Worm (Caenorhabditis elegans): ENCODE results near the gene cpr-2.

cpr-2 gene

DNA sequence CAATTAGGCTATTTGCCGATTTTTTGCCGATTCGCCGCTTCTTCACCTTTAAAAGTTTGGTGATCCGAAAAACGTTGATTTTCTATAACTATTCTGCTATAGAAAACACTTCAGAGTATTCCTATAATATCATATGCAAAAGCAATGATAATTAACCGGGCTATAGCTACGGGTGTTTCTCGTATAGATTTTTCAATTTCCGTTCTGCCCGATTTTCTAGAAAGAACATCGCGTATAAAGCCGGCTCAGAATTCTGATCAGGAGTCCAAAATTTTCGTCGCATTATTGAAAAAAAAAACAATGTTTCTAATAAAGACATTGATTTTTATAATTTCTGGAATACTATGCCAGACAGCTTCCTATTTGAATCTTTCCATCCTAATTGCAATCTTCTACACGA, 16.8 kb upstream of the cpr-2 start, which contains the start of gene srbc-65:
srbc-65 (plus strand) TSS at position 301 of the 400 bp plus-strand sequence.
- TF ChIP-seq nhr-28 (tag; optimal IDR thresholded peaks at IDR 0.05) (no peak), lin-13 (tag; optimal IDR thresholded peaks at IDR 0.05) (no peak), nhr-2 (tag; optimal IDR thresholded peaks at IDR 0.05) (no peak), pha-4 (tag; optimal IDR thresholded peaks at IDR 0.05) (no peak), bed-3 (GFP tag; optimal IDR thresholded peaks at IDR 0.05) (no peak), drap-1 (GFP tag; optimal IDR thresholded peaks at IDR 0.05) (no peak), nhr-12 (tag; optimal IDR thresholded peaks at IDR 0.05) (no peak), elt-1 (tag; optimal IDR thresholded peaks at IDR 0.05; ENCODE audit: borderline replicate concordance, insufficient read depth) (no peak), sptf-1 (tag; optimal IDR thresholded peaks at IDR 0.05) (no peak), ces-1 (GFP tag; optimal IDR thresholded peaks at IDR 0.05) (no peak), snpc-4 (tag; optimal IDR thresholded peaks at IDR 0.05) (no peak), ceh-43 (GFP tag; optimal IDR thresholded peaks at IDR 0.05) (no peak), elt-3 (tag; optimal IDR thresholded peaks at IDR 0.05) (no peak), M03D4.4 (tag; optimal IDR thresholded peaks at IDR 0.05) (no peak), unc-120 (tag; optimal IDR thresholded peaks at IDR 0.05; ENCODE audit: poor library complexity, severe bottlenecking) (no peak)

DNA sequence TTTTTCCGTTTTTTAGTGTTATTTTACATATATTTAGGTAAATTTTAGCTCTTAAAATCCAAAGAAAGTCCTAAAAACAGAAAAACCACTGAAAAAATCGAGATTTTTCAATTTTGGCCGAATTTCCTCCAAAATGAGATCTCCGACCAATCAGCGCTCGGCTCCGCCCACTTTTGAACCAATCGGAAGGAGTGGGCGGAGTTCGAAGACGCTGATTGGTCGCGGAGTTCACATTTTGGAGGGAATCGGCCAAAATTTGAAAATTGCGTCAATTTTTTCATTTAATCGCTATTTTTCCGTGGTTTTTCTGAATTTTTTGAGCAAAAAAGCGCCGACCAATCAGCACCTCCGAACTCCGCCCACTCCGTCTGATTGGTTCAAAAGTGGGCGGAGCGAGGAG, 6.8 kb upstream of the cpr-2 start:
- TF ChIP-seq ces-1 (GFP tag; optimal IDR thresholded peaks at IDR 0.05) (no peak), nhr-28 (tag; optimal IDR thresholded peaks at IDR 0.05) (no peak), ceh-39 (tag; optimal IDR thresholded peaks at IDR 0.05) (no peak), nhr-12 (tag; optimal IDR thresholded peaks at IDR 0.05) (no peak), lsy-2 (tag; optimal IDR thresholded peaks at IDR 0.05) (no peak), hlh-1 (tag; optimal IDR thresholded peaks at IDR 0.05) (no peak), lin-32 (GFP tag; optimal IDR thresholded peaks at IDR 0.05) (no peak), M03D4.4 (tag; optimal IDR thresholded peaks at IDR 0.05) (no peak), nhr-237 (tag; optimal IDR thresholded peaks at IDR 0.05) (no peak), pha-4 (tag; optimal IDR thresholded peaks at IDR 0.05) (no peak), nhr-2 (tag; optimal IDR thresholded peaks at IDR 0.05) (no peak), sptf-1 (tag; optimal IDR thresholded peaks at IDR 0.05) (no peak), bed-3 (GFP tag; optimal IDR thresholded peaks at IDR 0.05) (no peak), ceh-83 (GFP tag; optimal IDR thresholded peaks at IDR 0.05) (no peak), tbx-8 (GFP tag; optimal IDR thresholded peaks at IDR 0.05) (no peak), zip-8 (tag; optimal IDR thresholded peaks at IDR 0.05) (no peak), drap-1 (GFP tag; optimal IDR thresholded peaks at IDR 0.05) (no peak), mls-2 (tag; optimal IDR thresholded peaks at IDR 0.05) (no peak)

DNA sequence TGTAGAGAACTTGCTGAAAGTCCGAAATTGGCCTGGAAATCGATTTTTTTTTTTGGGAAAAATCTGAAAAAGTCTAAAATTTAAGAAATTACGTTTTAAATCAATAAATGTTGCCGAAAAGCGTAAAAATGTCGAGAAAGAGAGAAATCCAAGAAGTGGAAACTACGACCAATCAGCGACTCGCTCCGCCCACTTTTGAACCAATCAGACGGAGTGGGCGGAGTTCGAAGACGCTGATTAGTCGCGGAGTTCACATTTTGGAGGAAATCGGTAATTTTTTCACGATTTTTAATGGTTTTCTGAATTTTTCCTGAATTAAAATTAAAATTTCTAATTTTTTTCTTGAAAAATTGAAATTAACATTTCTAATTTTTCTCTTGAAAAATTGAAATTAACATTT, 5.8 kb upstream of the cpr-2 start:
- TF ChIP-seq tbx-8 (GFP tag; optimal IDR thresholded peaks at IDR 0.05) (no peak), cnd-1 (tag; optimal IDR thresholded peaks at IDR 0.05) (no peak), ces-1 (GFP tag; optimal IDR thresholded peaks at IDR 0.05) (no peak), mls-2 (tag; optimal IDR thresholded peaks at IDR 0.05) (no peak), blmp-1 (tag; optimal IDR thresholded peaks at IDR 0.05) (no peak), lin-32 (GFP tag; optimal IDR thresholded peaks at IDR 0.05) (no peak), ceh-43 (GFP tag; optimal IDR thresholded peaks at IDR 0.05) (no peak), mab-5 (tag; optimal IDR thresholded peaks at IDR 0.05) (no peak), drap-1 (GFP tag; optimal IDR thresholded peaks at IDR 0.05) (no peak), lin-13 (tag; optimal IDR thresholded peaks at IDR 0.05) (no peak), elt-3 (tag; optimal IDR thresholded peaks at IDR 0.05) (no peak), nhr-237 (tag; optimal IDR thresholded peaks at IDR 0.05) (no peak), pha-4 (tag; optimal IDR thresholded peaks at IDR 0.05) (no peak), nhr-2 (tag; optimal IDR thresholded peaks at IDR 0.05) (no peak), nhr-28 (tag; optimal IDR thresholded peaks at IDR 0.05) (no peak), unc-62 (GFP tag; optimal IDR thresholded peaks at IDR 0.05) (no peak), unc-120 (tag; optimal IDR thresholded peaks at IDR 0.05; ENCODE audit: poor library complexity, severe bottlenecking) (no peak), sem-2 (GFP tag; optimal IDR thresholded peaks at IDR 0.05) (no peak), snpc-4 (tag; optimal IDR thresholded peaks at IDR 0.05) (no peak), nhr-12 (tag; optimal IDR thresholded peaks at IDR 0.05) (no peak)

DNA sequence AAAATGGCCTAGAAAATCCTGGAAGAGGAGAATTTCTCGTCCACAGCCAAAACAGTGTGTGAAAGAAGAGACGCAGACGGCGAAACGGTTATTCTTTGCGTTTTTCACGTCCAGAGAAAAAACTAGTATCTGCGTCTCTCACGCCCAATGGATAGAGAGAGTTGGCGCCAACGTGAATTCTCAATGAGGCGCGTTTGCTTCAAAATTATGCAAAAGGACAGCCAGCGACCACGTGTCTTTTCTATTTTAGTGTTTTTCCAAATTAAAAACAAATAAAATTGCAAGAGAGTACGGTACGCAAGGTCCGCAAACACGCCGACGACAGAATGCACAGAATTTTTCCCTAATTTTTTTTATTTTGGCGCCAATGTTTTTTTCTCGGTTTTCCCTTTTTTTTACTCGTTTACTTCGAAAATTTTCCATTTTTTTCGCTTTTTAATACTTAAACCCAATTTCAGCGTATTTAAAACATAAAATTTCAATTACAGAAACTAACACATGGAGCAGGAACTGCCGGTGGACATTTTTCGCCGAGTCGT, 4.1 kb upstream of the cpr-2 start, which contains the start of gene Y32B12B.2:
Y32B12B.2 (plus strand) TSS at position 489 of the 539 bp plus-strand sequence.
- TF ChIP-seq nhr-12 (tag; optimal IDR thresholded peaks at IDR 0.05) (no peak), ztf-11 (tag; optimal IDR thresholded peaks at IDR 0.05) (no peak), unc-120 (tag; optimal IDR thresholded peaks at IDR 0.05; ENCODE audit: poor library complexity, severe bottlenecking) (no peak), tbx-8 (GFP tag; optimal IDR thresholded peaks at IDR 0.05) (no peak), sptf-1 (tag; optimal IDR thresholded peaks at IDR 0.05) (peak; percentile 11), lin-13 (tag; optimal IDR thresholded peaks at IDR 0.05) (no peak), M03D4.4 (tag; optimal IDR thresholded peaks at IDR 0.05) (no peak), lsy-2 (tag; optimal IDR thresholded peaks at IDR 0.05) (peak; percentile 94), drap-1 (GFP tag; optimal IDR thresholded peaks at IDR 0.05) (no peak), nhr-237 (tag; optimal IDR thresholded peaks at IDR 0.05) (no peak), elt-1 (tag; optimal IDR thresholded peaks at IDR 0.05; ENCODE audit: borderline replicate concordance, insufficient read depth) (no peak), mls-2 (tag; optimal IDR thresholded peaks at IDR 0.05) (no peak), snpc-4 (tag; optimal IDR thresholded peaks at IDR 0.05) (no peak)
